Worm (Caenorhabditis elegans): Measurements from ENCODE around the gene srbc-45.

ce11 chrV:12845247-12845646 is 41.9 kb downstream of the srbc-45 start, which contains the start of gene C44H9.6:
- TF ChIP-seq hlh-1 (tag; optimal IDR thresholded peaks at IDR 0.05): no peak
- no peak for TF ChIP-seq nhr-12 (tag; optimal IDR thresholded peaks at IDR 0.05)
- no peak for TF ChIP-seq unc-62 (GFP tag; optimal IDR thresholded peaks at IDR 0.05)
- TF ChIP-seq unc-39 (tag; optimal IDR thresholded peaks at IDR 0.05): no peak
- TF ChIP-seq nhr-237 (tag; optimal IDR thresholded peaks at IDR 0.05): no peak
- TF ChIP-seq elt-3 (tag; optimal IDR thresholded peaks at IDR 0.05): no peak
- no peak for TF ChIP-seq tbx-8 (GFP tag; optimal IDR thresholded peaks at IDR 0.05)
- no peak for TF ChIP-seq blmp-1 (tag; optimal IDR thresholded peaks at IDR 0.05)
- TF ChIP-seq mep-1 (tag; optimal IDR thresholded peaks at IDR 0.05): no peak

Measured in whole organism, mixed stage, embryonic.